Worm (Caenorhabditis elegans) whole organism, L1 larva: ENCODE results near the gene Y57G11C.36.

Experiments
- ama-1 ChIP-seq: fragments of 150-350 bp; optimal IDR thresholded peaks from 2 replicates; lab custom pipeline; 2014
- elt-3 ChIP-seq, 6 experiments: fragments of 150-350 bp in 1 of 6; sonication (generic microtip); optimal IDR thresholded peaks; 2 replicates each; lab custom pipeline; 2017 to 2018; ENCODE audit warnings: missing biosample characterization in 6 of 6, missing genetic modification characterization in 6 of 6, inconsistent platforms in 1 of 6
- fkh-8 ChIP-seq: sonication (generic microtip); optimal IDR thresholded peaks from 2 replicates; lab custom pipeline; 2016; ENCODE audit warnings: mild to moderate bottlenecking, missing genetic modification characterization, missing compliant biosample characterization
- fos-1 ChIP-seq: fragments of 150-350 bp; optimal IDR thresholded peaks from 2 replicates; lab custom pipeline; 2014; ENCODE audit warnings: missing biosample characterization, missing genetic modification characterization
- jun-1 ChIP-seq: fragments of 150-350 bp; optimal IDR thresholded peaks from 2 replicates; lab custom pipeline; 2014; ENCODE audit warnings: missing biosample characterization, missing genetic modification reagents, missing genetic modification characterization
- lin-15B ChIP-seq: fragments of 150-350 bp; sonication (generic microtip); optimal IDR thresholded peaks from 3 replicates; lab custom pipeline; 2014; ENCODE audit warnings: missing biosample characterization, missing genetic modification characterization
- lsy-2 ChIP-seq, 2 experiments: fragments of 150-350 bp; optimal IDR thresholded peaks; 2 replicates each; lab custom pipeline; 2014; ENCODE audit warnings: missing biosample characterization in 2 of 2, missing genetic modification characterization in 2 of 2
- mef-2 ChIP-seq: fragments of 150-350 bp; optimal IDR thresholded peaks from 2 replicates; lab custom pipeline; 2014; ENCODE audit warnings: missing biosample characterization, missing genetic modification characterization
- nhr-77 ChIP-seq: fragments of 150-350 bp; optimal IDR thresholded peaks from 2 replicates; lab custom pipeline; 2014; ENCODE audit warnings: missing biosample characterization, missing genetic modification characterization
- tbx-2 ChIP-seq: sonication (generic microtip); optimal IDR thresholded peaks from 2 replicates; lab custom pipeline; 2016; ENCODE audit warnings: missing genetic modification characterization, missing compliant biosample characterization

ce11 chrIV:14784481-14784880 lies 10.9 kb upstream of the Y57G11C.36 start, which contains the start of gene nlp-56:
- no peak for TF ChIP-seq tbx-2 (tag; lab: Kevin White, UChicago)
- TF ChIP-seq lin-15B (tag; lab: Kevin White, UChicago): no peak
- TF ChIP-seq fos-1: no peak
- TF ChIP-seq elt-3 (tag; optimal IDR thresholded peaks at IDR 0.05; lab: Kevin White, UChicago): no peak
- no peak for TF ChIP-seq mef-2 (tag; lab: Kevin White, UChicago)
- TF ChIP-seq lsy-2 (tag; optimal IDR thresholded peaks at IDR 0.05; lab: Kevin White, UChicago): no peak
- TF ChIP-seq fkh-8 (tag; lab: Kevin White, UChicago): no peak
- TF ChIP-seq jun-1 (tag; lab: Kevin White, UChicago): no peak
- no peak for TF ChIP-seq nhr-77 (tag; lab: Kevin White, UChicago)
- TF ChIP-seq ama-1: no peak
